Worm (Caenorhabditis elegans) whole organism, L1 larva: ENCODE measurements around the gene C11G6.2.
A peak's percentile ranks its signal among the peaks of the same experiment; 100 is the strongest.
"Not testable (repeated sequence)": the region's sequence is repeated elsewhere in the genome, so short reads cannot be mapped to it uniquely, and the experiment has no call there.

ENCODE experiments used
- C04F5.9 ChIP-seq: sonication (generic microtip); optimal IDR thresholded peaks from 2 replicates; lab custom pipeline; 2016; ENCODE audit warnings: missing genetic modification characterization, missing compliant biosample characterization
- C16A3.4 ChIP-seq: fragments of 150-350 bp; optimal IDR thresholded peaks from 2 replicates; lab custom pipeline; 2014; ENCODE audit warnings: missing biosample characterization, missing genetic modification characterization
- C34B4.2 ChIP-seq: sonication (generic microtip); optimal IDR thresholded peaks from 2 replicates; lab custom pipeline; 2017; ENCODE audit warnings: mild to moderate bottlenecking, missing genetic modification characterization, missing compliant biosample characterization
- F16B12.6 ChIP-seq: fragments of 150-350 bp; optimal IDR thresholded peaks from 2 replicates; lab custom pipeline; 2014; ENCODE audit warnings: missing biosample characterization, missing genetic modification characterization
- Y116A8C.19 ChIP-seq: sonication (generic microtip); optimal IDR thresholded peaks from 2 replicates; lab custom pipeline; 2016; ENCODE audit warnings: missing compliant biosample characterization, missing genetic modification characterization, borderline replicate concordance
- aha-1 ChIP-seq: fragments of 150-350 bp; optimal IDR thresholded peaks from 2 replicates; lab custom pipeline; 2014; ENCODE audit warnings: missing biosample characterization, missing genetic modification characterization
- alr-1 ChIP-seq: fragments of 200-800 bp; sonication (Bioruptor generic); optimal IDR thresholded peaks from 2 replicates; lab custom pipeline; 2018; ENCODE audit warnings: borderline replicate concordance, mild to moderate bottlenecking, missing genetic modification characterization, missing compliant biosample characterization
- ama-1 ChIP-seq: fragments of 150-350 bp; optimal IDR thresholded peaks from 2 replicates; lab custom pipeline; 2014
- ceh-63 ChIP-seq: fragments of 200-800 bp; sonication (Bioruptor generic); optimal IDR thresholded peaks from 2 replicates; lab custom pipeline; 2018; ENCODE audit warnings: mild to moderate bottlenecking, missing genetic modification characterization, missing compliant biosample characterization
- ceh-82 ChIP-seq, 3 experiments: fragments of 150-350 bp in 1 of 3; sonication (generic microtip) in 2 of 3; optimal IDR thresholded peaks; 2 replicates each; lab custom pipeline; 2014 to 2017; ENCODE audit warnings: missing biosample characterization in 3 of 3, missing genetic modification characterization in 3 of 3
- ces-1 ChIP-seq: fragments of 150-350 bp; optimal IDR thresholded peaks from 2 replicates; lab custom pipeline; 2014; ENCODE audit warnings: missing biosample characterization, missing genetic modification reagents, missing genetic modification characterization
- efl-1 ChIP-seq, 4 experiments: fragments of 150-350 bp; optimal IDR thresholded peaks in 3 of 4; peaks in 1 of 4; 1 replicate in 1 of 4; 2 replicates in 3 of 4; lab custom pipeline; 2014; ENCODE audit warnings: missing biosample characterization in 2 of 4, missing genetic modification characterization in 2 of 4, missing genetic modification reagents in 2 of 4
- efl-3 ChIP-seq: fragments of 200-800 bp; sonication (Bioruptor generic); optimal IDR thresholded peaks from 2 replicates; lab custom pipeline; 2018; ENCODE audit warnings: mild to moderate bottlenecking, missing genetic modification characterization, missing compliant biosample characterization
- egl-13 ChIP-seq: sonication (generic microtip); optimal IDR thresholded peaks from 2 replicates; lab custom pipeline; 2016; ENCODE audit warnings: missing genotype, missing genetic modification reagents, missing genetic modification characterization, missing compliant biosample characterization
- egl-27 ChIP-seq, 2 experiments: fragments of 150-350 bp in 1 of 2; sonication (generic microtip); optimal IDR thresholded peaks; 3 replicates each; lab custom pipeline; 2017 to 2018; ENCODE audit warnings: missing biosample characterization in 2 of 2, missing genetic modification characterization in 2 of 2, missing genetic modification reagents in 2 of 2
- elt-3 ChIP-seq, 6 experiments: fragments of 150-350 bp in 1 of 6; sonication (generic microtip); optimal IDR thresholded peaks; 2 replicates each; lab custom pipeline; 2017 to 2018; ENCODE audit warnings: missing biosample characterization in 6 of 6, missing genetic modification characterization in 6 of 6, inconsistent platforms in 1 of 6
- fkh-4 ChIP-seq: sonication (generic microtip); optimal IDR thresholded peaks from 2 replicates; lab custom pipeline; 2016; ENCODE audit warnings: missing compliant biosample characterization, missing genetic modification characterization, borderline replicate concordance
- fkh-8 ChIP-seq: sonication (generic microtip); optimal IDR thresholded peaks from 2 replicates; lab custom pipeline; 2016; ENCODE audit warnings: mild to moderate bottlenecking, missing genetic modification characterization, missing compliant biosample characterization
- fos-1 ChIP-seq: fragments of 150-350 bp; optimal IDR thresholded peaks from 2 replicates; lab custom pipeline; 2014; ENCODE audit warnings: missing biosample characterization, missing genetic modification characterization
- grh-1 ChIP-seq: fragments of 200-800 bp; sonication (Bioruptor generic); IDR thresholded peaks from 2 replicates; pipeline ENCODE4 v1.3.6; 2022; ENCODE audit warnings: missing genetic modification reagents, missing genetic modification characterization, missing compliant biosample characterization
- hlh-17 ChIP-seq: fragments of 200-800 bp; sonication (Bioruptor generic); optimal IDR thresholded peaks from 2 replicates; lab custom pipeline; 2018; ENCODE audit warnings: missing genetic modification characterization, mild to moderate bottlenecking, missing compliant biosample characterization, moderate library complexity, borderline replicate concordance
- hlh-4 ChIP-seq: sonication (generic microtip); optimal IDR thresholded peaks from 2 replicates; lab custom pipeline; 2016; ENCODE audit warnings: mild to moderate bottlenecking, missing genetic modification characterization, missing compliant biosample characterization
- jun-1 ChIP-seq: fragments of 150-350 bp; optimal IDR thresholded peaks from 2 replicates; lab custom pipeline; 2014; ENCODE audit warnings: missing biosample characterization, missing genetic modification reagents, missing genetic modification characterization
- lin-13 ChIP-seq: fragments of 150-350 bp; optimal IDR thresholded peaks from 2 replicates; lab custom pipeline; 2014; ENCODE audit warnings: missing biosample characterization, missing genetic modification reagents, missing genetic modification characterization
- lin-15B ChIP-seq: fragments of 150-350 bp; sonication (generic microtip); optimal IDR thresholded peaks from 3 replicates; lab custom pipeline; 2014; ENCODE audit warnings: missing biosample characterization, missing genetic modification characterization
- lin-35 ChIP-seq, 2 experiments: fragments of 150-350 bp; optimal IDR thresholded peaks; 2 replicates each; lab custom pipeline; 2014; ENCODE audit warnings: missing biosample characterization in 2 of 2, missing genetic modification characterization in 2 of 2, missing genetic modification reagents in 2 of 2
- lin-39 ChIP-seq: fragments of 150-350 bp; optimal IDR thresholded peaks from 2 replicates; lab custom pipeline; 2014; ENCODE audit warnings: missing biosample characterization, missing genetic modification reagents, missing genetic modification characterization
- lsy-2 ChIP-seq, 2 experiments: fragments of 150-350 bp; optimal IDR thresholded peaks; 2 replicates each; lab custom pipeline; 2014; ENCODE audit warnings: missing biosample characterization in 2 of 2, missing genetic modification characterization in 2 of 2
- mdl-1 ChIP-seq, 2 experiments: fragments of 150-350 bp; optimal IDR thresholded peaks; 2 replicates each; lab custom pipeline; 2014 to 2017; ENCODE audit warnings: missing biosample characterization in 2 of 2, missing genetic modification characterization in 2 of 2, inconsistent platforms in 1 of 2
- mep-1 ChIP-seq: fragments of 150-350 bp; optimal IDR thresholded peaks from 2 replicates; lab custom pipeline; 2014; ENCODE audit warnings: missing biosample characterization, missing genetic modification characterization
- nhr-11 ChIP-seq: fragments of 150-350 bp; optimal IDR thresholded peaks from 2 replicates; lab custom pipeline; 2014; ENCODE audit warnings: missing biosample characterization, missing genetic modification characterization
- nhr-12 ChIP-seq: sonication (generic microtip); optimal IDR thresholded peaks from 2 replicates; lab custom pipeline; 2017; ENCODE audit warnings: missing biosample characterization, missing genetic modification characterization
- nhr-237 ChIP-seq: fragments of 150-350 bp; optimal IDR thresholded peaks from 2 replicates; lab custom pipeline; 2014; ENCODE audit warnings: missing biosample characterization, missing genetic modification characterization
- nhr-76 ChIP-seq: sonication (generic microtip); optimal IDR thresholded peaks from 2 replicates; lab custom pipeline; 2017; ENCODE audit warnings: missing biosample characterization, missing genetic modification characterization
- nhr-77 ChIP-seq: fragments of 150-350 bp; optimal IDR thresholded peaks from 2 replicates; lab custom pipeline; 2014; ENCODE audit warnings: missing biosample characterization, missing genetic modification characterization
- nhr-85 ChIP-seq: sonication (generic microtip); peaks from one replicate; lab custom pipeline; 2016; ENCODE audit warnings: missing genetic modification characterization, inconsistent platforms, missing compliant biosample characterization
- nhr-90 ChIP-seq: sonication (generic microtip); optimal IDR thresholded peaks from 2 replicates; lab custom pipeline; 2016; ENCODE audit warnings: mild to moderate bottlenecking, missing genetic modification characterization, missing compliant biosample characterization; ENCODE audit not compliant: poor library complexity
- pag-3 ChIP-seq: sonication (generic microtip); optimal IDR thresholded peaks from 2 replicates; lab custom pipeline; 2017; ENCODE audit warnings: missing genetic modification characterization, mild to moderate bottlenecking, missing compliant biosample characterization, antibody characterized with exemption, borderline replicate concordance; ENCODE audit not compliant: insufficient read depth
- rnt-1 ChIP-seq: sonication (generic microtip); optimal IDR thresholded peaks from 2 replicates; lab custom pipeline; 2016; ENCODE audit warnings: mild to moderate bottlenecking, missing genetic modification characterization, moderate library complexity, missing compliant biosample characterization
- skn-1 ChIP-seq: fragments of 150-350 bp; optimal IDR thresholded peaks from 2 replicates; lab custom pipeline; 2014; ENCODE audit warnings: missing biosample characterization, missing genetic modification characterization
- snu-23 ChIP-seq: sonication (generic microtip); optimal IDR thresholded peaks from 2 replicates; lab custom pipeline; 2016; ENCODE audit warnings: missing genetic modification characterization, missing compliant biosample characterization
- sup-37 ChIP-seq: fragments of 200-800 bp; sonication (Bioruptor generic); optimal IDR thresholded peaks from 2 replicates; lab custom pipeline; 2018; ENCODE audit warnings: mild to moderate bottlenecking, missing genetic modification characterization, missing compliant biosample characterization
- tlp-1 ChIP-seq: fragments of 150-350 bp; optimal IDR thresholded peaks from 2 replicates; lab custom pipeline; 2014; ENCODE audit warnings: missing biosample characterization, missing genetic modification characterization
- unc-62 ChIP-seq: fragments of 150-350 bp; optimal IDR thresholded peaks from 2 replicates; lab custom pipeline; 2014; ENCODE audit warnings: missing biosample characterization, missing genetic modification reagents, missing genetic modification characterization
- unc-98 ChIP-seq: fragments of 200-800 bp; sonication (Bioruptor generic); IDR thresholded peaks from 2 replicates; pipeline ENCODE4 v1.3.6; 2022; ENCODE audit warnings: missing genetic modification characterization, missing compliant biosample characterization
- zag-1 ChIP-seq: fragments of 150-350 bp; optimal IDR thresholded peaks from 2 replicates; lab custom pipeline; 2014; ENCODE audit warnings: missing biosample characterization, missing genetic modification characterization
- ztf-11 ChIP-seq, 2 experiments: sonication (generic microtip); optimal IDR thresholded peaks; 2 replicates each; lab custom pipeline; 2016 to 2017; ENCODE audit warnings: missing genetic modification characterization in 2 of 2, missing biosample characterization in 1 of 2, missing compliant biosample characterization in 1 of 2

C11G6.2 gene

ce11 chrX:16298173-16298572 lies 30.3 kb upstream of the C11G6.2 start (continued):
- TF ChIP-seq C34B4.2 (tag; lab: Kevin White, UChicago) = no peak
- TF ChIP-seq nhr-77 (tag; lab: Kevin White, UChicago) = peak; percentile 67
- TF ChIP-seq nhr-12 (tag; lab: Kevin White, UChicago) = no peak
- TF ChIP-seq nhr-11 (tag; lab: Kevin White, UChicago) = no peak
- TF ChIP-seq zag-1 (tag; lab: Kevin White, UChicago) = no peak
- TF ChIP-seq mdl-1 (tag; optimal IDR thresholded peaks at IDR 0.05; lab: Kevin White, UChicago) = peak in 1 of 2 experiments; percentile 42
- TF ChIP-seq unc-62 (GFP tag; lab: Kevin White, UChicago) = no peak
- TF ChIP-seq grh-1 (GFP tag; lab: Robert Waterston, UW) = peak; percentile 51
- no peak for TF ChIP-seq C04F5.9 (tag; lab: Kevin White, UChicago)
- peak; percentile 27 for TF ChIP-seq skn-1
- TF ChIP-seq fkh-4 (tag; lab: Kevin White, UChicago) = no peak
- no peak for TF ChIP-seq egl-13 (tag; lab: Kevin White, UChicago)
- TF ChIP-seq hlh-17 (GFP tag; lab: Kevin White, UChicago) = no peak
- peak; percentile 20 for TF ChIP-seq F16B12.6
- no peak for TF ChIP-seq unc-98 (GFP tag; lab: Robert Waterston, UW)
- peak; percentile 35 for TF ChIP-seq jun-1
- no peak for TF ChIP-seq sup-37 (GFP tag; lab: Kevin White, UChicago)
- no peak for TF ChIP-seq ceh-63 (GFP tag; lab: Kevin White, UChicago)
- TF ChIP-seq hlh-4 = no peak
- peak; percentile 15 for TF ChIP-seq fos-1
- TF ChIP-seq lin-39 (tag; lab: Kevin White, UChicago) = no peak
- no peak for TF ChIP-seq tlp-1 (tag; lab: Kevin White, UChicago)
- TF ChIP-seq nhr-90 (tag; lab: Kevin White, UChicago) = peak; percentile 59
- TF ChIP-seq egl-27 (tag; optimal IDR thresholded peaks at IDR 0.05; lab: Kevin White, UChicago) = no peak
- peak; percentile 76 for TF ChIP-seq nhr-85 (tag; lab: Kevin White, UChicago)
- TF ChIP-seq nhr-76 (tag; lab: Kevin White, UChicago) = no peak
- TF ChIP-seq alr-1 (tag; lab: Kevin White, UChicago) = no peak
- no peak for TF ChIP-seq ztf-11 (tag; optimal IDR thresholded peaks at IDR 0.05; lab: Kevin White, UChicago)
- TF ChIP-seq Y116A8C.19 = no peak
- TF ChIP-seq fkh-8 (tag; lab: Kevin White, UChicago) = peak; percentile 12
- TF ChIP-seq mep-1 (tag; lab: Kevin White, UChicago) = peak; percentile 64
- no peak for TF ChIP-seq aha-1 (tag; lab: Kevin White, UChicago)
- TF ChIP-seq lsy-2 (tag; optimal IDR thresholded peaks at IDR 0.05; lab: Kevin White, UChicago) = peak; percentile 49 to 53
- TF ChIP-seq pag-3 (tag; lab: Kevin White, UChicago) = no peak

DNA sequence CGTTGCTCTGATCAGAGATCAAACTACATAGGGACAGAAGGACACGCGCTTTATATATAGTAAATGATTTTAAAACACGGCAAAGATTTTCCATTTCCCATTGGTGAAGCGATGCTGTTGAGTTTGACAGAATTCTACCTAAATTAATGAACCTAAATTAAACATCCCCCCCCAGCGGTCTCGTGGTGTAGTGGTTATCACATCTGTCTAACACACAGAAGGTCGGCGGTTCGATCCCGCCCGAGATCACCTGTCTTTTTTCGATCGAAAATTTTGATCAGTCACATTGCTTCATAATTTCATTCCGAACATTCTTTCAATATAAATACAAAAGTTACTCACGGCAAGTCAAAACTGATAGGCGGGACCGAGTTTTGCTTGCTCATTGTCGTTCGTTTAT lies 29.2 kb upstream of the C11G6.2 start:
- peak; percentile 5 for TF ChIP-seq snu-23 (GFP tag; lab: Kevin White, UChicago)
- TF ChIP-seq efl-1 (optimal IDR thresholded peaks at IDR 0.05; lab: Kevin White, UChicago) = not testable (repeated sequence)
- peak in 1 of 2 experiments; percentile 69 for TF ChIP-seq efl-1 (GFP tag; optimal IDR thresholded peaks at IDR 0.05 in 1 of 2; lab: Kevin White, UChicago)
- peak; percentile 58 for TF ChIP-seq nhr-85 (tag; lab: Kevin White, UChicago)

DNA sequence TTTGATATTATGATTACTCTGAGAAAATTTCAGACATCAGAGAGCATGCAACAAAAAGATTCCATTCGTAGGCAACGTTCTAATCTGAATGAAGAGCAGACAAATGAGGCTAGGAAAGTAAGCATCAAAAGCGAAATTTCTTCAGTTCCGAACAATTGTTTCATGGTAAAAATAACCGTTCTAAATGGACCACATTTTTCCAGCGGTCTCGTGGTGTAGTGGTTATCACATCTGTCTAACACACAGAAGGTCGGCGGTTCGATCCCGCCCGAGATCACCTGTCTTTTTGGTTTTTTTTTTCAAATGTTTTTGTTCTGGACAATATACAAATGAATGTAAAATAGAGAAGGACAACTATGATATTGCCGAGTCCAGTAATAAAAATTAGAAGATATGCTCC lies 28.6 kb upstream of the C11G6.2 start, which contains the start of gene twk-21:
Gene twk-21, plus strand, starts transcription at position 34 of the 400 bp plus-strand sequence.
- no peak for TF ChIP-seq efl-1 (optimal IDR thresholded peaks at IDR 0.05; lab: Kevin White, UChicago)
- peak in 1 of 2 experiments; percentile 70 for TF ChIP-seq efl-1 (GFP tag; optimal IDR thresholded peaks at IDR 0.05 in 1 of 2; lab: Kevin White, UChicago)
- no peak for TF ChIP-seq fkh-8 (tag; lab: Kevin White, UChicago)

DNA sequence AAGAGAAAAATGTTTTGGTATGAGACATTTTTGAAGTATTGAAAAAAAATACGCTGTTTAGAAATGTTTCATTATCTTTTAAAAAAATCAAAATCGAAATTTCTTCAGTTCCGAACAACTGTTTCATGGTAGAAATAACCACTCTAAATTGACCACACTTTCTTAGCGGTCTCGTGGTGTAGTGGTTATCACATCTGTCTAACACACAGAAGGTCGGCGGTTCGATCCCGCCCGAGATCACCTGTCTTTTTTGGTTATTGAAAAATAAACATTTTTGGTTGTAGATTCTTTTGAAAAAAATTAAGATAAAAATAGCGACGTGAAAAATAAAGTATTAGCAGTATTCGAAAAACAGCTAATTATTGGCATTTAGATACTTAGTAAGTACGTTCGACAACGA lies 28.0 kb upstream of the C11G6.2 start:
- TF ChIP-seq elt-3 (tag; optimal IDR thresholded peaks at IDR 0.05; lab: Kevin White, UChicago) (no peak), nhr-237 (tag; lab: Kevin White, UChicago) (no peak), lin-35 (GFP tag; optimal IDR thresholded peaks at IDR 0.05; lab: Kevin White, UChicago) (peak in 1 of 2 experiments; percentile 15), nhr-90 (tag; lab: Kevin White, UChicago) (peak; percentile 62), fos-1 (no peak), fkh-4 (tag; lab: Kevin White, UChicago) (no peak), efl-3 (no peak), lin-13 (GFP tag; lab: Kevin White, UChicago) (no peak), ceh-82 (tag; optimal IDR thresholded peaks at IDR 0.05; lab: Kevin White, UChicago) (peak in 1 of 3 experiments; percentile 8), lin-15B (tag; lab: Kevin White, UChicago) (no peak), ama-1 (lab: Kevin White, UChicago) (no peak), ces-1 (no peak), C16A3.4 (tag; lab: Kevin White, UChicago) (peak; percentile 16), rnt-1 (peak; percentile 7), nhr-11 (tag; lab: Kevin White, UChicago) (no peak)
